Fruit fly (Drosophila melanogaster) whole organism, adult: ENCODE data around the gene Sbf.

Experiments
- CG1620 ChIP-seq: fragments of 200-800 bp; sonication (Bioruptor generic); optimal IDR thresholded peaks from 2 replicates; lab custom pipeline; 2016; ENCODE audit warnings: missing biosample characterization, missing genetic modification characterization
- CG7045 ChIP-seq: fragments of 200-800 bp; sonication (Bioruptor generic); optimal IDR thresholded peaks from 2 replicates; lab custom pipeline; 2017; ENCODE audit warnings: missing biosample characterization, mild to moderate bottlenecking, missing genetic modification characterization
- Crg-1 ChIP-seq: fragments of 200-800 bp; sonication (Bioruptor generic); optimal IDR thresholded peaks from 2 replicates; lab custom pipeline; 2016; ENCODE audit warnings: missing biosample characterization, missing genetic modification characterization
- cnc ChIP-seq, 2 experiments: fragments of >200 bp; optimal IDR thresholded peaks; 2 replicates each; lab custom pipeline; 2017
- kay ChIP-seq: fragments of 200-800 bp; sonication (Bioruptor generic); peaks from one replicate; lab custom pipeline; 2016; ENCODE audit warnings: missing biosample characterization, missing genetic modification characterization, borderline replicate concordance
- ovo ChIP-seq: fragments of 200-800 bp; sonication (Bioruptor generic); optimal IDR thresholded peaks from 2 replicates; lab custom pipeline; 2016; ENCODE audit warnings: missing biosample characterization, missing genetic modification characterization
- pad ChIP-seq: fragments of 200-800 bp; sonication (Bioruptor generic); optimal IDR thresholded peaks from 3 replicates; lab custom pipeline; 2017; ENCODE audit warnings: missing biosample characterization, missing genetic modification characterization, mild to moderate bottlenecking, moderate library complexity, missing genetic modification reagents
- toe ChIP-seq: fragments of 200-800 bp; sonication (Bioruptor generic); optimal IDR thresholded peaks from 2 replicates; lab custom pipeline; 2016; ENCODE audit warnings: missing biosample characterization, missing genetic modification characterization

- TF ChIP-seq cnc (optimal IDR thresholded peaks at IDR 0.05; lab: Kevin White, UChicago) (no peak), CG1620 (no peak), CG7045 (no peak), pad (GFP tag; lab: Kevin White, UChicago) (no peak), Crg-1 (GFP tag; lab: Kevin White, UChicago) (no peak), kay (GFP tag; lab: Kevin White, UChicago) (no peak), toe (GFP tag; lab: Kevin White, UChicago) (no peak), ovo (GFP tag; lab: Kevin White, UChicago) (no peak)
Observed at dm6 chr3R:11759971-11760370, 36.8 kb downstream of the Sbf start.
